Worm (Caenorhabditis elegans) whole organism, early embryonic: Measurements from ENCODE around the gene srsx-30.

Experiments
- B0310.2 ChIP-seq: sonication (generic microtip); optimal IDR thresholded peaks from 2 replicates; lab custom pipeline; 2016; ENCODE audit warnings: mild to moderate bottlenecking, missing genetic modification characterization, missing compliant biosample characterization
- F13C5.2 ChIP-seq: sonication (generic microtip); optimal IDR thresholded peaks from 2 replicates; lab custom pipeline; 2017; ENCODE audit warnings: mild to moderate bottlenecking, missing genetic modification characterization, inconsistent platforms, missing compliant biosample characterization
- aly-1 ChIP-seq: sonication (generic microtip); optimal IDR thresholded peaks from 2 replicates; lab custom pipeline; 2016; ENCODE audit warnings: missing genetic modification characterization, missing compliant biosample characterization
- ama-1 ChIP-seq: fragments of 150-350 bp; optimal IDR thresholded peaks from 2 replicates; lab custom pipeline; 2014
- ceh-36 ChIP-seq: sonication (generic microtip); optimal IDR thresholded peaks from 2 replicates; lab custom pipeline; 2016; ENCODE audit warnings: missing genetic modification characterization, inconsistent platforms, missing compliant biosample characterization
- flt-1 ChIP-seq: fragments of 200-800 bp; sonication (Bioruptor generic); IDR thresholded peaks from 2 replicates; pipeline ENCODE4 v1.3.6; 2022; ENCODE audit warnings: missing genetic modification characterization, missing compliant biosample characterization
- hmbx-1 ChIP-seq: sonication (generic microtip); optimal IDR thresholded peaks from 2 replicates; lab custom pipeline; 2016; ENCODE audit warnings: mild to moderate bottlenecking, missing genetic modification characterization, missing compliant biosample characterization
- hnd-1 ChIP-seq: sonication (generic microtip); optimal IDR thresholded peaks from 2 replicates; lab custom pipeline; 2016; ENCODE audit warnings: missing genetic modification characterization, missing compliant biosample characterization
- pes-1 ChIP-seq: fragments of 200-800 bp; sonication (Bioruptor generic); IDR thresholded peaks from 2 replicates; pipeline ENCODE4 v1.3.6; 2022; ENCODE audit warnings: missing genetic modification reagents, missing genetic modification characterization, missing compliant biosample characterization
- scrt-1 ChIP-seq: fragments of 200-800 bp; sonication (Bioruptor generic); IDR thresholded peaks from 2 replicates; pipeline ENCODE4 v1.3.6; 2022; ENCODE audit warnings: missing genetic modification characterization, missing compliant biosample characterization
- sea-1 ChIP-seq: fragments of 200-800 bp; sonication (Bioruptor generic); conservative IDR thresholded peaks from 2 replicates; pipeline ENCODE4 v1.3.6; 2022; ENCODE audit warnings: missing genetic modification characterization, missing compliant biosample characterization
- tbx-11 ChIP-seq: fragments of 200-800 bp; sonication (Bioruptor generic); IDR thresholded peaks from 2 replicates; pipeline ENCODE4 v1.3.6; 2022; ENCODE audit warnings: missing genetic modification characterization, missing compliant biosample characterization
- tbx-37 ChIP-seq: fragments of 200-800 bp; sonication (Bioruptor generic); conservative IDR thresholded peaks from 2 replicates; pipeline ENCODE4 v1.3.6; 2022; ENCODE audit warnings: missing genetic modification reagents, missing genetic modification characterization, missing compliant biosample characterization
- tra-4 ChIP-seq: sonication (generic microtip); optimal IDR thresholded peaks from 2 replicates; lab custom pipeline; 2017; ENCODE audit warnings: missing genetic modification characterization, missing compliant biosample characterization

DNA sequence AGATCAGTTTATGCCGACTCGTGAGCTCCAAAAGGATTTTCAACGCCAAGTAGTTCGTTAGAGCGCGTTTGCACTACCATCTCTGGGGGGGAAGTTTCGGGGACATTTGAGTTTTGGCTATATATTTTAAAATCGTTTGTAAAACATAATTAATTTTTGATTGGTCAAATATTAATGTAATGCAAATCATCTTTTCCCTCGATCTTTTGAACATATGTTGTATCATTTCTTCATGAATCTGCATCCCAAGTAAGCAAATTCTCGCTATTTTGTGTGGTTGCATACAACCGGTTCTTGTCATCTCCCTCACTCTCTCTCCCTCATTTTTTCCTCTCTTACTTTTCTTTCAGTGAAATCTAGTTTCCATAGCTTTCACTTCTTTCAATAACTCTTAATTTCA lies 19.5 kb downstream of the srsx-30 start:
- TF ChIP-seq flt-1 (no peak), scrt-1 (GFP tag; lab: Robert Waterston, UW) (no peak), ama-1 (lab: Kevin White, UChicago) (no peak), tbx-37 (no peak), hnd-1 (tag; lab: Kevin White, UChicago) (no peak), pes-1 (GFP tag; lab: Robert Waterston, UW) (no peak), F13C5.2 (tag; lab: Kevin White, UChicago) (peak; percentile 44), tra-4 (tag; lab: Kevin White, UChicago) (no peak), ceh-36 (tag; lab: Kevin White, UChicago) (no peak), hmbx-1 (tag; lab: Kevin White, UChicago) (no peak), tbx-11 (GFP tag; lab: Robert Waterston, UW) (no peak), aly-1 (tag; lab: Kevin White, UChicago) (no peak), sea-1 (no peak), B0310.2 (tag; lab: Kevin White, UChicago) (no peak)
